Worm (Caenorhabditis elegans) whole organism, L4 larva: ENCODE measurements around the gene gsto-2.
A peak's percentile ranks its signal among the peaks of the same experiment; 100 is the strongest.

Source experiments
- F26F4.8 ChIP-seq: fragments of 200-800 bp; sonication (Bioruptor generic); conservative IDR thresholded peaks from 2 replicates; pipeline ENCODE4 v1.3.6; 2022; ENCODE audit warnings: missing genetic modification characterization, missing compliant biosample characterization
- T20F7.1 ChIP-seq: fragments of 200-800 bp; sonication (Bioruptor generic); optimal IDR thresholded peaks from 2 replicates; lab custom pipeline; 2018; ENCODE audit warnings: mild to moderate bottlenecking, missing genetic modification characterization, missing compliant biosample characterization
- Y105C5A.15 ChIP-seq: fragments of 200-800 bp; sonication (Bioruptor generic); IDR thresholded peaks from 2 replicates; pipeline ENCODE4 v1.3.6; 2022; ENCODE audit warnings: missing genetic modification characterization, missing compliant biosample characterization
- Y48G9A.11 ChIP-seq: fragments of 200-800 bp; sonication (Bioruptor generic); IDR thresholded peaks from 2 replicates; pipeline ENCODE4 v1.3.6; 2022; ENCODE audit warnings: missing genetic modification reagents, missing genetic modification characterization, missing compliant biosample characterization
- Y75B8A.6 ChIP-seq: fragments of 200-800 bp; sonication (Bioruptor generic); IDR thresholded peaks from 2 replicates; pipeline ENCODE4 v1.3.6; 2022; ENCODE audit warnings: missing genetic modification reagents, missing genetic modification characterization, missing compliant biosample characterization
- aha-1 ChIP-seq: fragments of 150-350 bp; peaks from one replicate; lab custom pipeline; 2014; ENCODE audit warnings: missing biosample characterization, missing genetic modification characterization
- aly-2 ChIP-seq: sonication (generic microtip); optimal IDR thresholded peaks from 2 replicates; lab custom pipeline; 2018; ENCODE audit warnings: missing biosample characterization, missing genetic modification characterization
- attf-4 ChIP-seq: sonication (generic microtip); optimal IDR thresholded peaks from 3 replicates; lab custom pipeline; 2017; ENCODE audit warnings: missing biosample characterization, missing genetic modification characterization
- ceh-20 ChIP-seq: fragments of 200-800 bp; sonication (Bioruptor generic); IDR thresholded peaks from 2 replicates; pipeline ENCODE4 v1.3.6; 2022; ENCODE audit warnings: missing genetic modification reagents, missing genetic modification characterization, missing compliant biosample characterization
- ceh-62 ChIP-seq: sonication (generic microtip); optimal IDR thresholded peaks from 2 replicates; lab custom pipeline; 2017; ENCODE audit warnings: missing biosample characterization, missing genetic modification characterization
- ctbp-1 ChIP-seq: fragments of 200-800 bp; sonication (Bioruptor generic); IDR thresholded peaks from 2 replicates; pipeline ENCODE4 v1.3.6; 2022; ENCODE audit warnings: missing genetic modification reagents, missing genetic modification characterization, missing compliant biosample characterization
- daf-16 ChIP-seq, 3 experiments: sonication (generic microtip); optimal IDR thresholded peaks; 2 replicates each; lab custom pipeline; 2016 to 2017; ENCODE audit warnings: missing genetic modification characterization in 3 of 3, missing genetic modification reagents in 3 of 3, mild to moderate bottlenecking in 2 of 3, missing compliant biosample characterization in 2 of 3, missing biosample characterization in 1 of 3, moderate library complexity in 1 of 3
- daf-19 ChIP-seq: fragments of 200-800 bp; sonication (Bioruptor generic); conservative IDR thresholded peaks from 2 replicates; pipeline ENCODE4 v1.3.6; 2022; ENCODE audit warnings: missing genetic modification characterization, missing compliant biosample characterization
- dmd-6 ChIP-seq: fragments of 200-800 bp; sonication (Bioruptor generic); IDR thresholded peaks from 2 replicates; pipeline ENCODE4 v1.3.6; 2022; ENCODE audit warnings: missing genetic modification reagents, missing genetic modification characterization, missing compliant biosample characterization
- dmd-9 ChIP-seq: fragments of 200-800 bp; sonication (Bioruptor generic); IDR thresholded peaks from 2 replicates; pipeline ENCODE4 v1.3.6; 2022; ENCODE audit warnings: missing genetic modification reagents, missing genetic modification characterization, missing compliant biosample characterization
- duxl-1 ChIP-seq: sonication (generic microtip); optimal IDR thresholded peaks from 2 replicates; lab custom pipeline; 2016; ENCODE audit warnings: mild to moderate bottlenecking, missing genetic modification characterization, moderate library complexity, missing compliant biosample characterization; ENCODE audit not compliant: poor library complexity
- fkh-10 ChIP-seq: fragments of 150-350 bp; optimal IDR thresholded peaks from 2 replicates; lab custom pipeline; 2014; ENCODE audit warnings: missing biosample characterization, missing genetic modification reagents, missing genetic modification characterization
- gei-8 ChIP-seq: fragments of 200-800 bp; sonication (Bioruptor generic); optimal IDR thresholded peaks from 2 replicates; lab custom pipeline; 2018; ENCODE audit warnings: mild to moderate bottlenecking, missing genetic modification characterization, missing compliant biosample characterization
- hif-1 ChIP-seq, 2 experiments: sonication (generic microtip); optimal IDR thresholded peaks; 2 replicates each; lab custom pipeline; 2016 to 2017; ENCODE audit warnings: missing compliant biosample characterization in 2 of 2, missing genetic modification characterization in 2 of 2, missing genetic modification reagents in 2 of 2, missing genotype in 2 of 2, mild to moderate bottlenecking in 1 of 2
- hlh-11 ChIP-seq: fragments of 200-800 bp; sonication (Bioruptor generic); optimal IDR thresholded peaks from 2 replicates; lab custom pipeline; 2018; ENCODE audit warnings: mild to moderate bottlenecking, missing genetic modification characterization, missing compliant biosample characterization
- hlh-30 ChIP-seq: sonication (generic microtip); optimal IDR thresholded peaks from 2 replicates; lab custom pipeline; 2017; ENCODE audit warnings: antibody characterized with exemption, mild to moderate bottlenecking, missing genetic modification characterization, missing compliant biosample characterization; ENCODE audit not compliant: insufficient read depth
- hmg-1.1 ChIP-seq: fragments of 200-800 bp; sonication (Bioruptor generic); IDR thresholded peaks from 2 replicates; pipeline ENCODE4 v1.3.6; 2022; ENCODE audit warnings: missing genetic modification reagents, missing genetic modification characterization, missing compliant biosample characterization
- lim-7 ChIP-seq: fragments of 200-800 bp; sonication (Bioruptor generic); IDR thresholded peaks from 2 replicates; pipeline ENCODE4 v1.3.6; 2022; ENCODE audit warnings: missing genetic modification characterization, missing compliant biosample characterization
- lin-13 ChIP-seq: fragments of 150-350 bp; optimal IDR thresholded peaks from 2 replicates; lab custom pipeline; 2014; ENCODE audit warnings: missing biosample characterization, missing genetic modification reagents, missing genetic modification characterization
- lin-29 ChIP-seq: fragments of 200-800 bp; sonication (Bioruptor generic); IDR thresholded peaks from 2 replicates; pipeline ENCODE4 v1.3.6; 2022; ENCODE audit warnings: missing genetic modification reagents, missing genetic modification characterization, missing compliant biosample characterization
- lin-38 ChIP-seq: fragments of 200-800 bp; sonication (Bioruptor generic); IDR thresholded peaks from 2 replicates; pipeline ENCODE4 v1.3.6; 2022; ENCODE audit warnings: missing genetic modification reagents, missing genetic modification characterization, missing compliant biosample characterization
- lin-39 ChIP-seq: fragments of 150-350 bp; optimal IDR thresholded peaks from 2 replicates; lab custom pipeline; 2014; ENCODE audit warnings: missing biosample characterization, missing genetic modification reagents, missing genetic modification characterization
- lsy-2 ChIP-seq, 2 experiments: fragments of 150-350 bp in 1 of 2; sonication (generic microtip) in 1 of 2; optimal IDR thresholded peaks; 2 replicates each; lab custom pipeline; 2014 to 2017; ENCODE audit warnings: missing biosample characterization in 2 of 2, missing genetic modification characterization in 2 of 2
- mdl-1 ChIP-seq, 2 experiments: fragments of 150-350 bp in 1 of 2; sonication (generic microtip) in 1 of 2; optimal IDR thresholded peaks; 2 replicates each; lab custom pipeline; 2014 to 2017; ENCODE audit warnings: missing biosample characterization in 2 of 2, missing genetic modification characterization in 2 of 2
- mxl-3 ChIP-seq: fragments of 200-800 bp; sonication (Bioruptor generic); optimal IDR thresholded peaks from 2 replicates; lab custom pipeline; 2018; ENCODE audit warnings: mild to moderate bottlenecking, missing genetic modification characterization, missing compliant biosample characterization
- nhr-10 ChIP-seq: fragments of 150-350 bp; optimal IDR thresholded peaks from 2 replicates; lab custom pipeline; 2014; ENCODE audit warnings: missing biosample characterization, missing genetic modification characterization
- nhr-11 ChIP-seq: fragments of 150-350 bp; optimal IDR thresholded peaks from 2 replicates; lab custom pipeline; 2014; ENCODE audit warnings: missing biosample characterization, missing genetic modification characterization
- nhr-111 ChIP-seq: fragments of 200-800 bp; sonication (Bioruptor generic); optimal IDR thresholded peaks from 2 replicates; lab custom pipeline; 2018; ENCODE audit warnings: mild to moderate bottlenecking, missing genetic modification characterization, missing compliant biosample characterization
- nhr-41 ChIP-seq: fragments of 200-800 bp; sonication (Bioruptor generic); IDR thresholded peaks from 2 replicates; pipeline ENCODE4 v1.3.6; 2022; ENCODE audit warnings: missing genetic modification reagents, missing genetic modification characterization, missing compliant biosample characterization
- nhr-42 ChIP-seq: fragments of 200-800 bp; sonication (Bioruptor generic); IDR thresholded peaks from 2 replicates; pipeline ENCODE4 v1.3.6; 2022; ENCODE audit warnings: missing genetic modification characterization, missing compliant biosample characterization
- php-3 ChIP-seq: fragments of 200-800 bp; sonication (Bioruptor generic); IDR thresholded peaks from 2 replicates; pipeline ENCODE4 v1.3.6; 2022; ENCODE audit warnings: missing genetic modification reagents, missing genetic modification characterization, missing compliant biosample characterization
- pqm-1 ChIP-seq: sonication (generic microtip); optimal IDR thresholded peaks from 2 replicates; lab custom pipeline; 2017; ENCODE audit warnings: missing biosample characterization, missing genetic modification characterization
- rbr-2 ChIP-seq: sonication (generic microtip); optimal IDR thresholded peaks from 2 replicates; lab custom pipeline; 2016; ENCODE audit warnings: missing genotype, missing genetic modification characterization, missing compliant biosample characterization
- snpc-1.2 ChIP-seq: fragments of 200-800 bp; sonication (Bioruptor generic); IDR thresholded peaks from 2 replicates; pipeline ENCODE4 v1.3.6; 2022; ENCODE audit warnings: missing genetic modification reagents, missing genetic modification characterization, missing compliant biosample characterization
- spr-1 ChIP-seq: sonication (generic microtip); optimal IDR thresholded peaks from 2 replicates; lab custom pipeline; 2016; ENCODE audit warnings: mild to moderate bottlenecking, missing genetic modification characterization, missing compliant biosample characterization
- spr-3 ChIP-seq: fragments of 200-800 bp; sonication (Bioruptor generic); optimal IDR thresholded peaks from 2 replicates; lab custom pipeline; 2018; ENCODE audit warnings: mild to moderate bottlenecking, missing genetic modification characterization, missing compliant biosample characterization
- tra-1 ChIP-seq: fragments of 200-800 bp; sonication (Bioruptor generic); IDR thresholded peaks from 2 replicates; pipeline ENCODE4 v1.3.6; 2022; ENCODE audit warnings: missing genetic modification reagents, missing genetic modification characterization, missing compliant biosample characterization
- unc-62 ChIP-seq, 3 experiments: fragments of 150-350 bp in 1 of 3; sonication (generic microtip); optimal IDR thresholded peaks in 2 of 3; peaks in 1 of 3; 1 replicate in 1 of 3; 2 replicates in 2 of 3; lab custom pipeline; 2014 to 2017; ENCODE audit warnings: missing biosample characterization in 3 of 3, missing genetic modification characterization in 3 of 3, missing genetic modification reagents in 3 of 3, missing genotype in 1 of 3
- zip-11 ChIP-seq: fragments of 200-800 bp; sonication (Bioruptor generic); IDR thresholded peaks from 2 replicates; pipeline ENCODE4 v1.3.6; 2022; ENCODE audit warnings: missing genetic modification characterization, missing compliant biosample characterization
- zip-2 ChIP-seq: fragments of 150-350 bp; optimal IDR thresholded peaks from 2 replicates; lab custom pipeline; 2014; ENCODE audit warnings: missing biosample characterization, missing genetic modification characterization

Gene gsto-2

ce11 chrIII:8552125-8552524 lies 2.4 kb upstream of the gsto-2 start, which contains the start of gene C02D5.4 (continued):
- TF ChIP-seq dmd-6 (GFP tag; lab: Robert Waterston, UW), result peak; percentile 45
- peak in 1 of 2 experiments; percentile 71 for TF ChIP-seq unc-62 (GFP tag; optimal IDR thresholded peaks at IDR 0.05 in 1 of 2; lab: Kevin White, UChicago)
- no peak for TF ChIP-seq unc-62 (tag; optimal IDR thresholded peaks at IDR 0.05; lab: Kevin White, UChicago)
- peak; percentile 41 for TF ChIP-seq aha-1 (tag; lab: Kevin White, UChicago)
- TF ChIP-seq php-3, result no peak
- TF ChIP-seq pqm-1, result no peak
- TF ChIP-seq lin-39, result no peak
- TF ChIP-seq dmd-9, result no peak
- peak; percentile 20 for TF ChIP-seq hlh-30 (tag; lab: Kevin White, UChicago)
- TF ChIP-seq spr-1 (tag; lab: Kevin White, UChicago), result no peak
- TF ChIP-seq F26F4.8 (GFP tag; lab: Robert Waterston, UW), result no peak
- no peak for TF ChIP-seq lin-29 (GFP tag; lab: Robert Waterston, UW)
- no peak for TF ChIP-seq ctbp-1 (GFP tag; lab: Robert Waterston, UW)
- no peak for TF ChIP-seq ceh-20 (GFP tag; lab: Robert Waterston, UW)
- no peak for TF ChIP-seq nhr-41 (GFP tag; lab: Robert Waterston, UW)
- TF ChIP-seq aly-2 (tag; lab: Kevin White, UChicago), result no peak
- no peak for TF ChIP-seq lin-38
- no peak for TF ChIP-seq Y105C5A.15 (GFP tag; lab: Robert Waterston, UW)
- no peak for TF ChIP-seq fkh-10 (GFP tag; lab: Kevin White, UChicago)
- no peak for TF ChIP-seq attf-4 (tag; lab: Kevin White, UChicago)

- TF ChIP-seq ceh-62 (tag; lab: Kevin White, UChicago) (no peak), snpc-1.2 (no peak), aha-1 (tag; lab: Kevin White, UChicago) (no peak), nhr-11 (no peak), nhr-42 (GFP tag; lab: Robert Waterston, UW) (no peak), Y105C5A.15 (GFP tag; lab: Robert Waterston, UW) (no peak), duxl-1 (tag; lab: Kevin White, UChicago) (no peak), Y75B8A.6 (GFP tag; lab: Robert Waterston, UW) (no peak), ctbp-1 (GFP tag; lab: Robert Waterston, UW) (no peak), mxl-3 (GFP tag; lab: Kevin White, UChicago) (no peak), nhr-111 (GFP tag; lab: Kevin White, UChicago) (no peak), ceh-20 (GFP tag; lab: Robert Waterston, UW) (no peak), Y48G9A.11 (GFP tag; lab: Robert Waterston, UW) (no peak), tra-1 (GFP tag; lab: Robert Waterston, UW) (no peak), daf-16 (GFP tag; optimal IDR thresholded peaks at IDR 0.05; lab: Kevin White, UChicago) (no peak), daf-16 (tag; optimal IDR thresholded peaks at IDR 0.05; lab: Kevin White, UChicago) (no peak)
- TF ChIP-seq, all 104 proteins: peak for 0
These were observed 1.1 kb downstream of the gsto-2 start for ce11 chrIII:8555682-8556081.

- peak; percentile 21 for TF ChIP-seq lin-13 (GFP tag; lab: Kevin White, UChicago)
- no peak for TF ChIP-seq gei-8
- TF ChIP-seq hlh-11 (tag; lab: Kevin White, UChicago), result peak; percentile 49
- no peak for TF ChIP-seq nhr-111 (GFP tag; lab: Kevin White, UChicago)
- peak; percentile 81 for TF ChIP-seq hlh-30 (tag; lab: Kevin White, UChicago)
- peak; percentile 45 for TF ChIP-seq dmd-6 (GFP tag; lab: Robert Waterston, UW)
- peak in 1 of 2 experiments; percentile 40 for TF ChIP-seq mdl-1 (tag; optimal IDR thresholded peaks at IDR 0.05; lab: Kevin White, UChicago)
- TF ChIP-seq lim-7 (GFP tag; lab: Robert Waterston, UW), result no peak
- TF ChIP-seq rbr-2 (tag; lab: Kevin White, UChicago), result peak; percentile 20
- TF ChIP-seq nhr-10 (tag; lab: Kevin White, UChicago), result peak; percentile 51
- TF ChIP-seq hmg-1.1 (GFP tag; lab: Robert Waterston, UW), result peak; percentile 54; the same call in 1 of the 2 replicates
- TF ChIP-seq dmd-9, result no peak
- TF ChIP-seq lsy-2 (tag; optimal IDR thresholded peaks at IDR 0.05; lab: Kevin White, UChicago), result peak in 1 of 2 experiments; percentile 49
- TF ChIP-seq zip-2, result no peak
- TF ChIP-seq attf-4 (tag; lab: Kevin White, UChicago), result no peak
- no peak for TF ChIP-seq Y75B8A.6 (GFP tag; lab: Robert Waterston, UW)
- no peak for TF ChIP-seq daf-19 (GFP tag; lab: Robert Waterston, UW)
- peak in 1 of 2 experiments; percentile 32 for TF ChIP-seq hif-1 (tag; optimal IDR thresholded peaks at IDR 0.05; lab: Kevin White, UChicago)
- TF ChIP-seq fkh-10 (GFP tag; lab: Kevin White, UChicago), result no peak
- TF ChIP-seq nhr-11, result peak; percentile 20
- TF ChIP-seq T20F7.1, result peak; percentile 27
- TF ChIP-seq zip-11, result no peak
- TF ChIP-seq spr-3 (GFP tag; lab: Kevin White, UChicago), result no peak
- TF ChIP-seq nhr-41 (GFP tag; lab: Robert Waterston, UW), result no peak
These were observed 2.3 kb downstream of the gsto-2 start, which contains the start of gene C02D5.2 for ce11 chrIII:8556836-8557385. Gene C02D5.2, plus strand, starts transcription at chrIII:8557335.
